Worm (Caenorhabditis elegans): ENCODE results near the gene arrd-14.

DNA sequence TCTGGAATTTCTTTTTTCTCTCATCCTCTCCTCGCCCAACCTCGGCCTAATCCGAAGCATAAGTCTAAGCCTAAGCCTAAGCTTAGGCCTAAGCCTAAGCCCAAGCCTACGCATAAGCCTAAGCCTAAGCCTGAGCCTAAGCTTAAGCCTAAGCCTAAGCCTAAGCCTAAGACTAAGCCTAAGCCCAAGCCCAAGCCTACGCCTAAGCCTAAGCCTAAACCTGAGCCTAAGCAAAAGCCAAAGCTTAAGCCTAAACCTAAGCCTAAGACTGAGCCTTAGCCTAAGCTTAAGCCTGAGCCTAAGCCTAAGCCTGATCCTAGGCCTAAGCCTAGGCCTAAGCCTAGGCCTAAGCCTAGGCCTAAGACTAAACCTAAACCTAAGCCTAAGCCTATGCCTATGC is 44.2 kb downstream of the arrd-14 start:
- TF ChIP-seq ama-1 (optimal IDR thresholded peaks at IDR 0.05) = no peak
- no peak for TF ChIP-seq F13C5.2 (tag; optimal IDR thresholded peaks at IDR 0.05)
- TF ChIP-seq hmg-4 (GFP tag; optimal IDR thresholded peaks at IDR 0.05) = no peak
- TF ChIP-seq ceh-13 (GFP tag; optimal IDR thresholded peaks at IDR 0.05) = no peak
- no peak for TF ChIP-seq flt-1 (GFP tag; IDR thresholded peaks at IDR 0.05)
- no peak for TF ChIP-seq ets-7 (tag; optimal IDR thresholded peaks at IDR 0.05)
- TF ChIP-seq aly-1 (tag; optimal IDR thresholded peaks at IDR 0.05) = no peak
- TF ChIP-seq B0310.2 (tag; optimal IDR thresholded peaks at IDR 0.05) = no peak
- TF ChIP-seq sea-1 (GFP tag; conservative IDR thresholded peaks at IDR 0.05) = no peak
- TF ChIP-seq ceh-36 (tag; optimal IDR thresholded peaks at IDR 0.05) = peak; percentile 95
- TF ChIP-seq tra-4 (tag; optimal IDR thresholded peaks at IDR 0.05) = no peak
- TF ChIP-seq scrt-1 (GFP tag; IDR thresholded peaks at IDR 0.05) = no peak
